Worm (Caenorhabditis elegans): ENCODE data around the gene C25H3.11.
A peak's percentile ranks its signal among the peaks of the same experiment; 100 is the strongest.

C25H3.11 gene

ce11 chrII:5649236-5650004 is 39.4 kb downstream of the C25H3.11 start, which contains the start of the genes sam-4, F59E12.17 and zyg-1 (continued):
- TF ChIP-seq ceh-82 (tag; optimal IDR thresholded peaks at IDR 0.05) = peak; percentile 8 to 84 (median 37)
- peak; percentile 61 for TF ChIP-seq nhr-20 (tag; optimal IDR thresholded peaks at IDR 0.05)
- TF ChIP-seq efl-1 (optimal IDR thresholded peaks at IDR 0.05) = peak; percentile 78 to 83
- TF ChIP-seq efl-1 (GFP tag; optimal IDR thresholded peaks at IDR 0.05 in 1 of 2) = peak; percentile 85 to 98
- TF ChIP-seq ceh-8 (GFP tag; optimal IDR thresholded peaks at IDR 0.05) = no peak
- TF ChIP-seq ces-1 (GFP tag; optimal IDR thresholded peaks at IDR 0.05) = no peak
- peak; percentile 85 for TF ChIP-seq C16A3.4 (tag; optimal IDR thresholded peaks at IDR 0.05)
- TF ChIP-seq elt-2 (tag; optimal IDR thresholded peaks at IDR 0.05) = no peak
- peak; percentile 50 for TF ChIP-seq nhr-47 (tag; optimal IDR thresholded peaks at IDR 0.05)
- TF ChIP-seq lin-14 (GFP tag; optimal IDR thresholded peaks at IDR 0.05) = no peak
- peak; percentile 41 for TF ChIP-seq isw-1 (GFP tag; IDR thresholded peaks at IDR 0.05)
- peak; percentile 52 for TF ChIP-seq tbx-2 (tag; optimal IDR thresholded peaks at IDR 0.05)
- peak; percentile 86 for TF ChIP-seq lin-15B (tag; optimal IDR thresholded peaks at IDR 0.05)
- TF ChIP-seq C34B4.2 (tag; optimal IDR thresholded peaks at IDR 0.05) = no peak
- peak; percentile 57 for TF ChIP-seq F16B12.6 (tag; optimal IDR thresholded peaks at IDR 0.05)
- TF ChIP-seq nhr-71 (tag; optimal IDR thresholded peaks at IDR 0.05) = peak; percentile 66
- peak; percentile 12 for TF ChIP-seq unc-86 (tag; optimal IDR thresholded peaks at IDR 0.05)
- peak; percentile 74 for TF ChIP-seq nhr-85 (tag)
- peak; percentile 57 for TF ChIP-seq ceh-90 (tag; optimal IDR thresholded peaks at IDR 0.05)
- no peak for TF ChIP-seq pag-3 (tag; optimal IDR thresholded peaks at IDR 0.05; ENCODE audit: borderline replicate concordance, insufficient read depth)
- TF ChIP-seq swsn-7 (tag; optimal IDR thresholded peaks at IDR 0.05) = peak; percentile 28
- TF ChIP-seq rnt-1 (tag; optimal IDR thresholded peaks at IDR 0.05) = peak; percentile 86
- TF ChIP-seq ceh-88 (GFP tag; IDR thresholded peaks at IDR 0.05) = no peak
- no peak for TF ChIP-seq pax-3 (tag; optimal IDR thresholded peaks at IDR 0.05)
- no peak for TF ChIP-seq aha-1 (tag; optimal IDR thresholded peaks at IDR 0.05)
- TF ChIP-seq nhr-19 (GFP tag; conservative IDR thresholded peaks at IDR 0.05) = 0 out of 2 replicates have a peak, but pooled peaks have one; percentile 20
- no peak for TF ChIP-seq unc-130 (tag; optimal IDR thresholded peaks at IDR 0.05)
- no peak for TF ChIP-seq ztf-4 (tag; optimal IDR thresholded peaks at IDR 0.05)
- peak; percentile 80 to 90 for TF ChIP-seq lin-35 (GFP tag; optimal IDR thresholded peaks at IDR 0.05)
- TF ChIP-seq fos-1 (tag; optimal IDR thresholded peaks at IDR 0.05) = no peak
- TF ChIP-seq nhr-90 (tag; optimal IDR thresholded peaks at IDR 0.05; ENCODE audit: poor library complexity) = peak; percentile 18
- TF ChIP-seq egl-27 (tag; optimal IDR thresholded peaks at IDR 0.05) = no peak
- no peak for TF ChIP-seq ceh-63 (GFP tag; optimal IDR thresholded peaks at IDR 0.05)
- no peak for TF ChIP-seq nhr-28 (tag; optimal IDR thresholded peaks at IDR 0.05)
- peak; percentile 81 for TF ChIP-seq skn-1 (tag; optimal IDR thresholded peaks at IDR 0.05)
- peak; percentile 77 for TF ChIP-seq lir-3 (tag; optimal IDR thresholded peaks at IDR 0.05; ENCODE audit: poor library complexity)

DNA sequence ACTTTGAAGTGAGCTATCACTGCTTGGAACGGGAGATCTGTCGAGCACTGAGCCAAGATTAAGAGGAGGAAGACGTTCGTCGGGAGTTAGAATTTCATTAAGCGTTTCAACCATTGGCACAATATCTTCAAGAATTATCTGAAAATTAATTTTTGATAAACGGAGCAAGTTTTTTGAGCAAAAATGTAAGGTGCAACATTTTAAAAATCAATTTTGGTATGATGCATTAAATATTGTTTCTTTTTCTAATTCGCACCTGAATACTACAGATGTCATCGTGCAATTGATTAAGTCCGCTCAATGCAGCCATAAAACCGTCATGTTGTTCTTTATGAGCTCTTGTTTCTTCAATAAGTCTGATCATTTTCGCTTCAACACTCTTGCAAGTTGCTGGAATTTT is 40.6 kb downstream of the C25H3.11 start, which contains the start of gene ddl-1:
Gene ddl-1, minus strand, starts transcription at position 101 of the 400 bp plus-strand sequence.
- TF ChIP-seq grh-1 (GFP tag; IDR thresholded peaks at IDR 0.05) = no peak
- no peak for TF ChIP-seq lin-35 (GFP tag; optimal IDR thresholded peaks at IDR 0.05)
- TF ChIP-seq unc-62 (GFP tag; optimal IDR thresholded peaks at IDR 0.05) = no peak
- TF ChIP-seq ama-1 (optimal IDR thresholded peaks at IDR 0.05) = no peak
- no peak for TF ChIP-seq hpl-2 (GFP tag; optimal IDR thresholded peaks at IDR 0.05)
- no peak for TF ChIP-seq elt-3 (tag; optimal IDR thresholded peaks at IDR 0.05)
- TF ChIP-seq nhr-84 (tag; optimal IDR thresholded peaks at IDR 0.05) = no peak
- no peak for TF ChIP-seq ceh-63 (GFP tag; optimal IDR thresholded peaks at IDR 0.05)
- no peak for TF ChIP-seq fkh-4 (tag; optimal IDR thresholded peaks at IDR 0.05; ENCODE audit: borderline replicate concordance)
- TF ChIP-seq egl-27 (tag; optimal IDR thresholded peaks at IDR 0.05) = no peak
- no peak for TF ChIP-seq isw-1 (GFP tag; IDR thresholded peaks at IDR 0.05)
- no peak for TF ChIP-seq unc-86 (tag; optimal IDR thresholded peaks at IDR 0.05)
- no peak for TF ChIP-seq snu-23 (GFP tag; optimal IDR thresholded peaks at IDR 0.05)
- TF ChIP-seq ceh-82 (tag; optimal IDR thresholded peaks at IDR 0.05) = no peak
- TF ChIP-seq lin-14 (GFP tag; optimal IDR thresholded peaks at IDR 0.05) = no peak
- TF ChIP-seq nhr-12 (tag; optimal IDR thresholded peaks at IDR 0.05) = no peak
- TF ChIP-seq ztf-4 (tag; optimal IDR thresholded peaks at IDR 0.05) = no peak
- TF ChIP-seq mef-2 (tag; optimal IDR thresholded peaks at IDR 0.05) = no peak
- no peak for TF ChIP-seq swsn-7 (tag; optimal IDR thresholded peaks at IDR 0.05)
- TF ChIP-seq vab-15 (tag; optimal IDR thresholded peaks at IDR 0.05) = no peak
